Fruit fly (Drosophila melanogaster) whole organism, embryonic: ENCODE measurements around the gene RpL4.

Experiments
- CG5953 ChIP-seq: fragments of 200-800 bp; sonication (Bioruptor generic); IDR thresholded peaks from 2 replicates; pipeline ENCODE4 v1.3.6; 2022; ENCODE audit warnings: missing biosample characterization, missing genetic modification characterization
- HLHmδ ChIP-seq: fragments of 200-800 bp; sonication (Bioruptor generic); optimal IDR thresholded peaks from 2 replicates; lab custom pipeline; 2018; ENCODE audit warnings: missing biosample characterization, mild to moderate bottlenecking, missing genetic modification characterization, moderate library complexity
- Mrtf ChIP-seq: fragments of 200-800 bp; sonication (Bioruptor generic); IDR thresholded peaks from 3 replicates; pipeline ENCODE4 v1.3.6; 2022; ENCODE audit warnings: missing biosample characterization, missing genetic modification characterization
- NK7.1 ChIP-seq: fragments of 200-800 bp; sonication (Bioruptor generic); optimal IDR thresholded peaks from 3 replicates; lab custom pipeline; 2016; ENCODE audit warnings: missing biosample characterization, missing genetic modification characterization
- az2 ChIP-seq: fragments of 200-800 bp; sonication (Bioruptor generic); optimal IDR thresholded peaks from 3 replicates; lab custom pipeline; 2016; ENCODE audit warnings: missing biosample characterization, missing genetic modification characterization
- gcm2 ChIP-seq: fragments of 200-800 bp; sonication (Bioruptor generic); optimal IDR thresholded peaks from 2 replicates; lab custom pipeline; 2016; ENCODE audit warnings: missing biosample characterization, missing genetic modification characterization
- insv ChIP-seq, 2 experiments: fragments of 200-800 bp; sonication (Bioruptor generic); optimal IDR thresholded peaks; 3 replicates each; lab custom pipeline; 2016 to 2018; ENCODE audit warnings: missing biosample characterization in 2 of 2, missing genetic modification characterization in 2 of 2
- pan ChIP-seq, 4 experiments: fragments of >200 bp in 3 of 4; fragments of 200-800 bp in 1 of 4; sonication (Bioruptor generic) in 1 of 4; optimal IDR thresholded peaks in 3 of 4; IDR thresholded peaks in 1 of 4; 2 replicates each; pipeline versions ENCODE4 v1.3.6 to Lab custom; 2017 to 2022; ENCODE audit warnings: missing biosample characterization in 2 of 4, missing genetic modification characterization in 2 of 4, mixed read lengths in 1 of 4
- pum ChIP-seq: fragments of 200-800 bp; sonication (Bioruptor generic); optimal IDR thresholded peaks from 2 replicates; lab custom pipeline; 2016; ENCODE audit warnings: missing biosample characterization, missing genetic modification characterization
- rib ChIP-seq: fragments of 200-800 bp; sonication (Bioruptor generic); IDR thresholded peaks from 2 replicates; pipeline ENCODE4 v1.3.6; 2022; ENCODE audit warnings: missing biosample characterization, missing genetic modification characterization
- unpg ChIP-seq: fragments of 200-800 bp; sonication (Bioruptor generic); optimal IDR thresholded peaks from 3 replicates; lab custom pipeline; 2018; ENCODE audit warnings: missing biosample characterization, mild to moderate bottlenecking, missing genetic modification characterization, moderate library complexity

dm6 chr3R:27919385-27919789, 3.2 kb upstream of the RpL4 start, which contains the start of gene Boh1:
- no peak for TF ChIP-seq pum (GFP tag; lab: Kevin White, UChicago)
- TF ChIP-seq az2 (GFP tag; lab: Kevin White, UChicago) = no peak
- TF ChIP-seq Mrtf = no peak
- peak; percentile 21 for TF ChIP-seq unpg (GFP tag; lab: Kevin White, UChicago)
- no peak for TF ChIP-seq HLHmδ (GFP tag; lab: Kevin White, UChicago)
- TF ChIP-seq pan (optimal IDR thresholded peaks at IDR 0.05; lab: Kevin White, UChicago) = no peak
- TF ChIP-seq pan (GFP tag; optimal IDR thresholded peaks at IDR 0.05 in 1 of 2, IDR thresholded peaks at IDR 0.05 in 1 of 2) = no peak
- TF ChIP-seq gcm2 = no peak
- no peak for TF ChIP-seq CG5953 (GFP tag; lab: Robert Waterston, UW)
- no peak for TF ChIP-seq NK7.1 (GFP tag; lab: Kevin White, UChicago)
- TF ChIP-seq rib (GFP tag; lab: Robert Waterston, UW) = no peak
- no peak for TF ChIP-seq insv (GFP tag; optimal IDR thresholded peaks at IDR 0.05; lab: Kevin White, UChicago)
